Worm (Caenorhabditis elegans) whole organism, L3 larva: ENCODE data around the gene srz-58.

Experiments
- ceh-82 ChIP-seq: fragments of 150-350 bp; optimal IDR thresholded peaks from 2 replicates; lab custom pipeline; 2014; ENCODE audit warnings: missing biosample characterization, missing genetic modification characterization
- daf-12 ChIP-seq: fragments of 150-350 bp; optimal IDR thresholded peaks from 2 replicates; lab custom pipeline; 2014; ENCODE audit warnings: missing biosample characterization, missing genetic modification reagents, missing genetic modification characterization
- egl-27 ChIP-seq: sonication (generic microtip); optimal IDR thresholded peaks from 4 replicates; lab custom pipeline; 2017; ENCODE audit warnings: missing biosample characterization, missing genetic modification reagents, missing genetic modification characterization
- lin-39 ChIP-seq: fragments of 150-350 bp; optimal IDR thresholded peaks from 2 replicates; lab custom pipeline; 2018; ENCODE audit warnings: missing biosample characterization, missing genetic modification reagents, missing genetic modification characterization
- lsy-12 ChIP-seq: sonication (generic microtip); optimal IDR thresholded peaks from 2 replicates; lab custom pipeline; 2016; ENCODE audit warnings: mild to moderate bottlenecking, missing genetic modification characterization, missing compliant biosample characterization
- nfya-1 ChIP-seq: sonication (generic microtip); optimal IDR thresholded peaks from 2 replicates; lab custom pipeline; 2017; ENCODE audit warnings: missing genetic modification characterization, mild to moderate bottlenecking, missing compliant biosample characterization, antibody characterized with exemption, moderate library complexity; ENCODE audit not compliant: insufficient read depth
- nhr-25 ChIP-seq: sonication (generic microtip); optimal IDR thresholded peaks from 2 replicates; lab custom pipeline; 2017; ENCODE audit warnings: missing biosample characterization, missing genetic modification characterization
- nhr-28 ChIP-seq: fragments of 150-350 bp; optimal IDR thresholded peaks from 2 replicates; lab custom pipeline; 2014; ENCODE audit warnings: missing biosample characterization, missing genetic modification characterization
- pha-4 ChIP-seq: fragments of 150-350 bp; optimal IDR thresholded peaks from 2 replicates; lab custom pipeline; 2014; ENCODE audit warnings: missing biosample characterization, missing genetic modification reagents, missing genetic modification characterization
- skn-1 ChIP-seq: fragments of 150-350 bp; optimal IDR thresholded peaks from 2 replicates; lab custom pipeline; 2014; ENCODE audit warnings: missing biosample characterization, missing genetic modification characterization

DNA sequence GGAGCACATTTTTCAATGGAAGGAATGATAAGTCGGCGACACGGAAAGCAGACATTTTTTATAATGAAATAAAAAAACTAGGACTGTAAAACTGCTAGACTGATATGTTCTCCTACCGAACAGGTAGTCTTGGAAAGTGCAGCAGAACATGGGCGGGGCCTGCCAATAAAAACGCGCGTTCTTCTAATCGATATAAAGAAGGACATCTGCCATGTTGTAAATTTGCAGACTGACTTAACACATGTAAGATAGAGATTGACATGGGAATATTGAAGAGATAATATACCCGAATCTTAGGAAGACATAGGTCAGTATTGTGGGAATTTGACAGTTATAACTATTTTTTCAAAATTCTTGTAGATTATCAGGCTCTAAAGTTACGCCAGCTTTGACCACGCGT, 9.9 kb downstream of the srz-58 start, which contains the start of gene sdz-16:
- TF ChIP-seq daf-12 (tag; lab: Kevin White, UChicago) = no peak
- no peak for TF ChIP-seq nfya-1 (tag; lab: Kevin White, UChicago)
- TF ChIP-seq ceh-82 (tag; lab: Kevin White, UChicago) = no peak
- no peak for TF ChIP-seq lsy-12 (tag; lab: Kevin White, UChicago)
- TF ChIP-seq skn-1 = no peak
- TF ChIP-seq egl-27 = no peak
- no peak for TF ChIP-seq nhr-28 (tag; lab: Kevin White, UChicago)
- TF ChIP-seq nhr-25 (tag; lab: Kevin White, UChicago) = no peak
- TF ChIP-seq lin-39 = no peak
- TF ChIP-seq pha-4 (tag; lab: Kevin White, UChicago) = no peak
